Worm (Caenorhabditis elegans) whole organism, L2 larva: Measurements from ENCODE around the gene Y47D7A.6.

Experiments used
- Y55F3AM.14 ChIP-seq: fragments of 200-800 bp; sonication (Bioruptor generic); optimal IDR thresholded peaks from 2 replicates; lab custom pipeline; 2018; ENCODE audit warnings: mild to moderate bottlenecking, missing genetic modification characterization, missing compliant biosample characterization
- ama-1 ChIP-seq: fragments of 150-350 bp; optimal IDR thresholded peaks from 2 replicates; lab custom pipeline; 2018; ENCODE audit warnings: inconsistent platforms
- blmp-1 ChIP-seq: sonication (generic microtip); optimal IDR thresholded peaks from 2 replicates; lab custom pipeline; 2017; ENCODE audit warnings: missing genetic modification characterization, mild to moderate bottlenecking, missing compliant biosample characterization, antibody characterized with exemption, moderate library complexity; ENCODE audit not compliant: insufficient read depth
- ceh-82 ChIP-seq: fragments of 150-350 bp; optimal IDR thresholded peaks from 2 replicates; lab custom pipeline; 2014; ENCODE audit warnings: missing biosample characterization, missing genetic modification characterization
- elt-3 ChIP-seq: sonication (generic microtip); optimal IDR thresholded peaks from 2 replicates; lab custom pipeline; 2017; ENCODE audit warnings: missing biosample characterization, missing genetic modification characterization
- fos-1 ChIP-seq: fragments of 150-350 bp; optimal IDR thresholded peaks from 2 replicates; lab custom pipeline; 2014; ENCODE audit warnings: missing biosample characterization, missing genetic modification characterization
- lsy-2 ChIP-seq, 2 experiments: fragments of 150-350 bp in 1 of 2; sonication (generic microtip) in 1 of 2; optimal IDR thresholded peaks; 2 replicates each; lab custom pipeline; 2014 to 2017; ENCODE audit warnings: missing biosample characterization in 2 of 2, missing genetic modification characterization in 2 of 2
- mdl-1 ChIP-seq, 2 experiments: fragments of 150-350 bp in 1 of 2; sonication (generic microtip) in 1 of 2; optimal IDR thresholded peaks; 2 replicates each; lab custom pipeline; 2017; ENCODE audit warnings: missing biosample characterization in 2 of 2, missing genetic modification characterization in 2 of 2
- nhr-25 ChIP-seq: fragments of 150-350 bp; sonication (generic microtip); optimal IDR thresholded peaks from 3 replicates; lab custom pipeline; 2014; ENCODE audit warnings: missing biosample characterization, missing genetic modification characterization
- nhr-77 ChIP-seq: fragments of 150-350 bp; optimal IDR thresholded peaks from 2 replicates; lab custom pipeline; 2014; ENCODE audit warnings: missing biosample characterization, missing genetic modification characterization
- unc-62 ChIP-seq: fragments of 150-350 bp; optimal IDR thresholded peaks from 2 replicates; lab custom pipeline; 2014; ENCODE audit warnings: missing biosample characterization, missing genetic modification reagents, missing genetic modification characterization

ce11 chrV:4422127-4422526 lies 4.1 kb upstream of the Y47D7A.6 start, which contains the start of gene skr-7:
- TF ChIP-seq fos-1 (tag; lab: Kevin White, UChicago) (no peak), Y55F3AM.14 (GFP tag; lab: Kevin White, UChicago) (no peak), unc-62 (GFP tag; lab: Kevin White, UChicago) (no peak), nhr-25 (no peak), nhr-77 (no peak), mdl-1 (tag; optimal IDR thresholded peaks at IDR 0.05; lab: Kevin White, UChicago) (no peak), ceh-82 (tag; lab: Kevin White, UChicago) (no peak), blmp-1 (tag; lab: Kevin White, UChicago) (no peak), ama-1 (no peak), lsy-2 (tag; optimal IDR thresholded peaks at IDR 0.05; lab: Kevin White, UChicago) (no peak), elt-3 (tag; lab: Kevin White, UChicago) (no peak)
